Fruit fly (Drosophila melanogaster) whole organism, embryonic: ENCODE results near the gene PolD3.
A peak's percentile ranks its signal among the peaks of the same experiment; 100 is the strongest.

Experiments
- Blimp-1 ChIP-seq: fragments of 200-800 bp; sonication (Bioruptor generic); optimal IDR thresholded peaks from 3 replicates; lab custom pipeline; 2018; ENCODE audit warnings: missing biosample characterization, missing genetic modification characterization, mild to moderate bottlenecking, moderate library complexity, missing genetic modification reagents
- C15 ChIP-seq: fragments of 200-800 bp; sonication (Bioruptor generic); IDR thresholded peaks from 3 replicates; pipeline ENCODE4 v1.3.6; 2022; ENCODE audit warnings: missing biosample characterization, missing genetic modification characterization
- CG10274 ChIP-seq: fragments of 200-800 bp; sonication (Bioruptor generic); optimal IDR thresholded peaks from 3 replicates; lab custom pipeline; 2017; ENCODE audit warnings: missing biosample characterization, mild to moderate bottlenecking, missing genetic modification characterization
- CG10321 ChIP-seq: fragments of 200-800 bp; sonication (Bioruptor generic); IDR thresholded peaks from 2 replicates; pipeline ENCODE4 v1.3.6; 2022; ENCODE audit warnings: missing biosample characterization, missing genetic modification characterization
- CG10543 ChIP-seq: fragments of 200-800 bp; sonication (Bioruptor generic); optimal IDR thresholded peaks from 3 replicates; lab custom pipeline; 2017; ENCODE audit warnings: missing biosample characterization, mild to moderate bottlenecking, missing genetic modification characterization, moderate library complexity
- CG11560 ChIP-seq: fragments of 200-800 bp; sonication (Bioruptor generic); IDR thresholded peaks from 3 replicates; pipeline ENCODE4 v1.3.6; 2022; ENCODE audit warnings: missing biosample characterization, missing genetic modification characterization
- CG12155 ChIP-seq: fragments of 200-800 bp; sonication (Bioruptor generic); optimal IDR thresholded peaks from 3 replicates; lab custom pipeline; 2016; ENCODE audit warnings: missing biosample characterization, missing genetic modification characterization
- CG14667 ChIP-seq: fragments of 200-800 bp; sonication (Bioruptor generic); IDR thresholded peaks from 2 replicates; pipeline ENCODE4 v1.3.6; 2022; ENCODE audit warnings: missing biosample characterization, missing genetic modification characterization
- CG15011 ChIP-seq: fragments of 200-800 bp; sonication (Bioruptor generic); optimal IDR thresholded peaks from 3 replicates; lab custom pipeline; 2018; ENCODE audit warnings: missing biosample characterization, mild to moderate bottlenecking, missing genetic modification characterization
- CG16779 ChIP-seq: fragments of 200-800 bp; sonication (Bioruptor generic); IDR thresholded peaks from 2 replicates; pipeline ENCODE4 v1.3.6; 2022; ENCODE audit warnings: missing biosample characterization, missing genetic modification characterization
- CG18599 ChIP-seq: fragments of 200-800 bp; sonication (Bioruptor generic); optimal IDR thresholded peaks from 3 replicates; lab custom pipeline; 2017; ENCODE audit warnings: missing biosample characterization, missing genetic modification characterization, mild to moderate bottlenecking, moderate library complexity, missing genetic modification reagents
- CG2678 ChIP-seq: fragments of 200-800 bp; sonication (Bioruptor generic); optimal IDR thresholded peaks from 3 replicates; lab custom pipeline; 2019; ENCODE audit warnings: missing biosample characterization, mild to moderate bottlenecking, missing genetic modification characterization, moderate library complexity
- CG2875 ChIP-seq: fragments of 200-800 bp; sonication (Bioruptor generic); optimal IDR thresholded peaks from 2 replicates; lab custom pipeline; 2017; ENCODE audit warnings: missing biosample characterization, mild to moderate bottlenecking, missing genetic modification characterization, missing genetic modification reagents
- CG2889 ChIP-seq: fragments of 200-800 bp; sonication (Bioruptor generic); IDR thresholded peaks from 3 replicates; pipeline ENCODE4 v1.3.6; 2022; ENCODE audit warnings: missing biosample characterization, missing genetic modification characterization
- CG32532 ChIP-seq: fragments of 200-800 bp; sonication (Bioruptor generic); IDR thresholded peaks from 2 replicates; pipeline ENCODE4 v1.3.6; 2022; ENCODE audit warnings: missing biosample characterization, missing genetic modification characterization
- CG3838 ChIP-seq: fragments of 200-800 bp; sonication (Bioruptor generic); optimal IDR thresholded peaks from 3 replicates; lab custom pipeline; 2016; ENCODE audit warnings: missing biosample characterization, missing genetic modification characterization
- CG3847 ChIP-seq: fragments of 200-800 bp; sonication (Bioruptor generic); IDR thresholded peaks from 2 replicates; pipeline ENCODE4 v1.3.6; 2022; ENCODE audit warnings: missing biosample characterization, missing genetic modification characterization
- CG7839 ChIP-seq: fragments of 200-800 bp; sonication (Bioruptor generic); optimal IDR thresholded peaks from 3 replicates; lab custom pipeline; 2018; ENCODE audit warnings: missing biosample characterization, mild to moderate bottlenecking, missing genetic modification characterization, moderate library complexity
- CG8359 ChIP-seq: fragments of 200-800 bp; sonication (Bioruptor generic); optimal IDR thresholded peaks from 2 replicates; lab custom pipeline; 2017; ENCODE audit warnings: missing biosample characterization, mild to moderate bottlenecking, missing genetic modification characterization, borderline replicate concordance
- CG9817 ChIP-seq: fragments of 200-800 bp; sonication (Bioruptor generic); optimal IDR thresholded peaks from 2 replicates; lab custom pipeline; 2018; ENCODE audit warnings: missing biosample characterization, mild to moderate bottlenecking, missing genetic modification characterization, moderate library complexity
- CHES-1-like ChIP-seq: fragments of 200-800 bp; sonication (Bioruptor generic); optimal IDR thresholded peaks from 2 replicates; lab custom pipeline; 2016; ENCODE audit warnings: missing biosample characterization, missing genetic modification characterization
- CTCF ChIP-seq: fragments of 200-800 bp; sonication (Bioruptor generic); optimal IDR thresholded peaks from 2 replicates; lab custom pipeline; 2017; ENCODE audit warnings: missing biosample characterization, mild to moderate bottlenecking, missing genetic modification characterization, moderate library complexity
- CoRest ChIP-seq: fragments of 200-800 bp; sonication (Bioruptor generic); optimal IDR thresholded peaks from 3 replicates; lab custom pipeline; 2018; ENCODE audit warnings: missing biosample characterization, mild to moderate bottlenecking, missing genetic modification characterization, moderate library complexity
- Dad ChIP-seq: fragments of 200-800 bp; sonication (Bioruptor generic); optimal IDR thresholded peaks from 3 replicates; lab custom pipeline; 2016; ENCODE audit warnings: missing biosample characterization, missing genetic modification characterization
- Drgx ChIP-seq: fragments of 200-800 bp; sonication (Bioruptor generic); IDR thresholded peaks from 2 replicates; pipeline ENCODE4 v1.3.6; 2022; ENCODE audit warnings: missing biosample characterization, missing genetic modification characterization
- HmgD ChIP-seq: fragments of 200-800 bp; sonication (Bioruptor generic); optimal IDR thresholded peaks from 3 replicates; lab custom pipeline; 2016; ENCODE audit warnings: missing biosample characterization, missing genetic modification characterization
- Neu2 ChIP-seq: fragments of 200-800 bp; sonication (Bioruptor generic); optimal IDR thresholded peaks from 3 replicates; lab custom pipeline; 2016; ENCODE audit warnings: missing biosample characterization, missing genetic modification characterization, borderline replicate concordance
- Oaz ChIP-seq: fragments of 200-800 bp; sonication (Bioruptor generic); IDR thresholded peaks from 2 replicates; pipeline ENCODE4 v1.3.6; 2022; ENCODE audit warnings: missing biosample characterization, missing genetic modification characterization
- Oli ChIP-seq: fragments of 200-800 bp; sonication (Bioruptor generic); optimal IDR thresholded peaks from 2 replicates; lab custom pipeline; 2018; ENCODE audit warnings: missing biosample characterization, mild to moderate bottlenecking, missing genetic modification characterization, moderate library complexity
- Vsx1 ChIP-seq: fragments of 200-800 bp; sonication (Bioruptor generic); optimal IDR thresholded peaks from 2 replicates; lab custom pipeline; 2017; ENCODE audit warnings: missing biosample characterization, mild to moderate bottlenecking, missing genetic modification characterization, missing genetic modification reagents
- aop ChIP-seq: fragments of 200-800 bp; sonication (Bioruptor generic); IDR thresholded peaks from 2 replicates; pipeline ENCODE4 v1.3.6; 2022; ENCODE audit warnings: missing biosample characterization, missing genetic modification characterization
- ash1 ChIP-seq: fragments of 200-800 bp; sonication (Bioruptor generic); optimal IDR thresholded peaks from 2 replicates; lab custom pipeline; 2018; ENCODE audit warnings: missing biosample characterization, mild to moderate bottlenecking, missing genetic modification characterization
- crc ChIP-seq: fragments of 200-800 bp; sonication (Bioruptor generic); optimal IDR thresholded peaks from 2 replicates; lab custom pipeline; 2016; ENCODE audit warnings: missing biosample characterization, missing genetic modification characterization
- croc ChIP-seq: fragments of 200-800 bp; sonication (Bioruptor generic); conservative IDR thresholded peaks from 3 replicates; pipeline ENCODE4 v1.3.6; 2022; ENCODE audit warnings: missing biosample characterization, missing genetic modification characterization
- crol ChIP-seq: fragments of 200-800 bp; sonication (Bioruptor generic); IDR thresholded peaks from 2 replicates; pipeline ENCODE4 v1.3.6; 2022; ENCODE audit warnings: missing biosample characterization, missing genetic modification characterization
- dati ChIP-seq: fragments of 200-800 bp; sonication (Bioruptor generic); IDR thresholded peaks from 2 replicates; pipeline ENCODE4 v1.3.6; 2022; ENCODE audit warnings: missing biosample characterization, missing genetic modification characterization
- ewg ChIP-seq: fragments of 200-800 bp; sonication (Bioruptor generic); optimal IDR thresholded peaks from 3 replicates; lab custom pipeline; 2017; ENCODE audit warnings: mild to moderate bottlenecking, missing biosample characterization, missing genetic modification reagents, missing genetic modification characterization
- fd64A ChIP-seq: fragments of 200-800 bp; sonication (Bioruptor generic); optimal IDR thresholded peaks from 3 replicates; lab custom pipeline; 2018; ENCODE audit warnings: missing biosample characterization, mild to moderate bottlenecking, missing genetic modification characterization
- gro ChIP-seq: fragments of 200-800 bp; sonication (Bioruptor generic); optimal IDR thresholded peaks from 2 replicates; lab custom pipeline; 2016; ENCODE audit warnings: missing biosample characterization, missing genetic modification characterization
- her ChIP-seq: fragments of 200-800 bp; sonication (Bioruptor generic); optimal IDR thresholded peaks from 2 replicates; lab custom pipeline; 2016; ENCODE audit warnings: missing biosample characterization, missing genetic modification characterization
- hth ChIP-seq: fragments of >200 bp; optimal IDR thresholded peaks from 2 replicates; lab custom pipeline; 2017; ENCODE audit warnings: inconsistent platforms
- jing ChIP-seq: fragments of 200-800 bp; sonication (Bioruptor generic); optimal IDR thresholded peaks from 2 replicates; lab custom pipeline; 2018; ENCODE audit warnings: missing biosample characterization, mild to moderate bottlenecking, missing genetic modification characterization
- odd ChIP-seq: fragments of 200-800 bp; sonication (Bioruptor generic); optimal IDR thresholded peaks from 2 replicates; lab custom pipeline; 2017; ENCODE audit warnings: missing biosample characterization, mild to moderate bottlenecking, missing genetic modification characterization
- onecut ChIP-seq: fragments of 200-800 bp; sonication (Bioruptor generic); IDR thresholded peaks from 2 replicates; pipeline ENCODE4 v1.3.6; 2022; ENCODE audit warnings: missing biosample characterization, missing genetic modification characterization
- p53 ChIP-seq: fragments of 200-800 bp; sonication (Bioruptor generic); optimal IDR thresholded peaks from 2 replicates; lab custom pipeline; 2016; ENCODE audit warnings: missing biosample characterization, missing genetic modification characterization
- ro ChIP-seq: fragments of 200-800 bp; sonication (Bioruptor generic); IDR thresholded peaks from 2 replicates; pipeline ENCODE4 v1.3.6; 2022; ENCODE audit warnings: missing biosample characterization, missing genetic modification characterization
- row ChIP-seq: fragments of 200-800 bp; sonication (Bioruptor generic); IDR thresholded peaks from 3 replicates; pipeline ENCODE4 v1.3.6; 2022; ENCODE audit warnings: missing biosample characterization, missing genetic modification characterization
- run ChIP-seq: fragments of 200-800 bp; sonication (Bioruptor generic); optimal IDR thresholded peaks from 3 replicates; lab custom pipeline; 2018; ENCODE audit warnings: missing biosample characterization, mild to moderate bottlenecking, missing genetic modification characterization
- sna ChIP-seq: fragments of 200-800 bp; sonication (Bioruptor generic); IDR thresholded peaks from 2 replicates; pipeline ENCODE4 v1.3.6; 2022; ENCODE audit warnings: missing biosample characterization, missing genetic modification characterization; ENCODE audit not compliant: partially characterized antibody
- so ChIP-seq: fragments of 200-800 bp; sonication (Bioruptor generic); IDR thresholded peaks from 3 replicates; pipeline ENCODE4 v1.3.6; 2022; ENCODE audit warnings: missing biosample characterization, missing genetic modification characterization
- tx ChIP-seq: fragments of 200-800 bp; sonication (Bioruptor generic); optimal IDR thresholded peaks from 2 replicates; lab custom pipeline; 2016; ENCODE audit warnings: missing biosample characterization, missing genetic modification characterization

PolD3 gene

DNA sequence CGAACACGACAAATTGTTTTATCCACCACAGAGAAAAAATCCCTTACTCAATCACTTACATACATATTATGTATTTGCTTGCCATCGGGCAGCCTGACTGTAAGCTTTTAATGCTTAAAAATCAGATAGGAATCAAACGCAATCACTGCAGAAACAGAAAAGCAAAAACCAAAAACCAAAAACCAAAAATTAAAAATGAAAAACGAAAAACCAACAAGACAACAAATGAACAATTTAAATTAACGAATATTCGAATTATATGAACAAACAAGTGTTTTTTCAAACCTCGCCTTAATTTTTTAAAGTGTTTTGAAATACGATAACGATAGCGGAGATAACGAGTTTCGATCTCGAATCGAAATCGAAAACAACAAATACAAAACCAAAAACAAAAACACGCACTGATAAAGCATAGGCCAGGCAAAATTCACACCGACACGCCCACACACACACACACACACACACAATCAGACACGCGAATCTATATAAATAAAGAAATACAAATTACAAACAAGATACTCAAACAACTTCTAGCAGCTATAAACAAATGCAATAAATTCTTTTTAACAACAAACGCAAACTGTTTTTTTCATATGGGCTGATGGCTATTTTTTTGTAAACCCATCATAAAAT is 1.8 kb downstream of the PolD3 start (continued):
- peak; percentile 54 for TF ChIP-seq gro (GFP tag; lab: Kevin White, UChicago)
- no peak for TF ChIP-seq ash1
- TF ChIP-seq fd64A (GFP tag; lab: Kevin White, UChicago) = no peak
- TF ChIP-seq CTCF (GFP tag; lab: Kevin White, UChicago) = no peak
- TF ChIP-seq odd = no peak
- TF ChIP-seq sna (GFP tag; lab: Robert Waterston, UW) = no peak
- no peak for TF ChIP-seq CG11560 (tag; lab: Robert Waterston, UW)
- TF ChIP-seq croc (GFP tag; lab: Robert Waterston, UW) = no peak
- no peak for TF ChIP-seq CG2875 (GFP tag; lab: Kevin White, UChicago)
- TF ChIP-seq CG10274 = no peak
- TF ChIP-seq run (tag; lab: Kevin White, UChicago) = no peak
- TF ChIP-seq CG10321 (GFP tag; lab: Robert Waterston, UW) = no peak
- no peak for TF ChIP-seq ewg (GFP tag; lab: Kevin White, UChicago)
- 0 out of 2 replicates have a peak, but pooled peaks have one; percentile 30 for TF ChIP-seq dati
- no peak; the same call in 2 of the 3 replicates for TF ChIP-seq so
- TF ChIP-seq CG7839 (tag; lab: Kevin White, UChicago) = peak; percentile 63
- TF ChIP-seq Dad (GFP tag; lab: Kevin White, UChicago) = peak; percentile 17
- TF ChIP-seq onecut (GFP tag; lab: Robert Waterston, UW) = no peak
- peak; percentile 79 for TF ChIP-seq row (GFP tag; lab: Robert Waterston, UW)
- 0 out of 2 replicates have a peak, but pooled peaks have one; percentile 23 for TF ChIP-seq CG14667 (GFP tag; lab: Robert Waterston, UW)
- peak; percentile 23; the same call in 1 of the 2 replicates for TF ChIP-seq CG3847
- peak; percentile 23; the same call in 1 of the 2 replicates for TF ChIP-seq Oaz (GFP tag; lab: Robert Waterston, UW)
- TF ChIP-seq CG12155 (GFP tag; lab: Kevin White, UChicago) = peak; percentile 33
- TF ChIP-seq Drgx (GFP tag; lab: Robert Waterston, UW) = peak; percentile 54
- TF ChIP-seq Vsx1 (GFP tag; lab: Kevin White, UChicago) = no peak
- TF ChIP-seq crc = peak; percentile 24
- no peak for TF ChIP-seq aop (GFP tag; lab: Robert Waterston, UW)
- TF ChIP-seq CoRest (tag; lab: Kevin White, UChicago) = peak; percentile 19
- TF ChIP-seq CHES-1-like (GFP tag; lab: Kevin White, UChicago) = no peak
- TF ChIP-seq CG15011 (GFP tag; lab: Kevin White, UChicago) = no peak
- TF ChIP-seq hth (lab: Kevin White, UChicago) = no peak
- no peak for TF ChIP-seq ro (GFP tag; lab: Robert Waterston, UW)
- TF ChIP-seq CG18599 (GFP tag; lab: Kevin White, UChicago) = peak; percentile 26
- peak; percentile 0 for TF ChIP-seq CG10543 (GFP tag; lab: Kevin White, UChicago)
- TF ChIP-seq Neu2 (GFP tag; lab: Kevin White, UChicago) = no peak
- TF ChIP-seq CG3838 (GFP tag; lab: Kevin White, UChicago) = no peak
- TF ChIP-seq her (GFP tag; lab: Kevin White, UChicago) = peak; percentile 2
- TF ChIP-seq tx (GFP tag; lab: Kevin White, UChicago) = no peak
- TF ChIP-seq p53 (GFP tag; lab: Kevin White, UChicago) = no peak
- no peak for TF ChIP-seq CG8359 (GFP tag; lab: Kevin White, UChicago)
- no peak for TF ChIP-seq crol (GFP tag; lab: Robert Waterston, UW)
- TF ChIP-seq CG2889 (GFP tag; lab: Robert Waterston, UW) = no peak
- TF ChIP-seq Oli (tag; lab: Kevin White, UChicago) = peak; percentile 40
- no peak for TF ChIP-seq HmgD (GFP tag; lab: Kevin White, UChicago)
- TF ChIP-seq C15 = no peak
- peak; percentile 5 for TF ChIP-seq CG9817
- TF ChIP-seq Blimp-1 (GFP tag; lab: Kevin White, UChicago) = peak; percentile 53
- peak; percentile 72 for TF ChIP-seq CG2678
- TF ChIP-seq CG32532 (GFP tag; lab: Robert Waterston, UW) = peak; percentile 62
- TF ChIP-seq jing (GFP tag; lab: Kevin White, UChicago) = no peak
- TF ChIP-seq CG16779 = no peak
